Worm (Caenorhabditis elegans) whole organism, L3 larva: Measurements from ENCODE around the gene ifas-1.

Source experiments
- R02D3.7 ChIP-seq: fragments of 150-350 bp; optimal IDR thresholded peaks from 2 replicates; lab custom pipeline; 2014; ENCODE audit warnings: missing biosample characterization, missing genetic modification characterization
- ZK546.5 ChIP-seq: sonication (generic microtip); optimal IDR thresholded peaks from 2 replicates; lab custom pipeline; 2017; ENCODE audit warnings: missing biosample characterization, missing genetic modification characterization
- aly-2 ChIP-seq: fragments of 150-350 bp; optimal IDR thresholded peaks from 2 replicates; lab custom pipeline; 2014; ENCODE audit warnings: missing biosample characterization, missing genetic modification characterization
- ama-1 ChIP-seq: fragments of 150-350 bp; optimal IDR thresholded peaks from 2 replicates; lab custom pipeline; 2018
- ceh-16 ChIP-seq: sonication (generic microtip); optimal IDR thresholded peaks from 2 replicates; lab custom pipeline; 2017; ENCODE audit warnings: missing biosample characterization, missing genetic modification characterization
- ceh-28 ChIP-seq: fragments of 150-350 bp; optimal IDR thresholded peaks from 2 replicates; lab custom pipeline; 2014; ENCODE audit warnings: missing biosample characterization, missing genetic modification reagents, missing genetic modification characterization
- ceh-82 ChIP-seq: fragments of 150-350 bp; optimal IDR thresholded peaks from 2 replicates; lab custom pipeline; 2014; ENCODE audit warnings: missing biosample characterization, missing genetic modification characterization
- ceh-9 ChIP-seq: sonication (generic microtip); optimal IDR thresholded peaks from 2 replicates; lab custom pipeline; 2018; ENCODE audit warnings: missing biosample characterization, missing genetic modification characterization
- daf-12 ChIP-seq: fragments of 150-350 bp; optimal IDR thresholded peaks from 2 replicates; lab custom pipeline; 2014; ENCODE audit warnings: missing biosample characterization, missing genetic modification reagents, missing genetic modification characterization
- egl-27 ChIP-seq: sonication (generic microtip); optimal IDR thresholded peaks from 4 replicates; lab custom pipeline; 2017; ENCODE audit warnings: missing biosample characterization, missing genetic modification reagents, missing genetic modification characterization
- egl-5 ChIP-seq: fragments of 150-350 bp; optimal IDR thresholded peaks from 2 replicates; lab custom pipeline; 2017; ENCODE audit warnings: missing biosample characterization, missing genetic modification reagents, missing genetic modification characterization, inconsistent platforms
- elt-1 ChIP-seq: fragments of 150-350 bp; optimal IDR thresholded peaks from 2 replicates; lab custom pipeline; 2014; ENCODE audit warnings: missing biosample characterization, missing genetic modification characterization
- elt-2 ChIP-seq: sonication (generic microtip); optimal IDR thresholded peaks from 2 replicates; lab custom pipeline; 2016; ENCODE audit warnings: missing genetic modification reagents, mild to moderate bottlenecking, missing genetic modification characterization, missing compliant biosample characterization
- elt-3 ChIP-seq, 3 experiments: fragments of 150-350 bp in 1 of 3; sonication (generic microtip) in 2 of 3; optimal IDR thresholded peaks; 2 replicates in 2 of 3; 4 replicates in 1 of 3; lab custom pipeline; 2014 to 2017; ENCODE audit warnings: missing biosample characterization in 3 of 3, missing genetic modification characterization in 3 of 3
- eor-1 ChIP-seq, 2 experiments: fragments of 150-350 bp; optimal IDR thresholded peaks; 2 replicates each; lab custom pipeline; 2014 to 2018; ENCODE audit warnings: missing biosample characterization in 2 of 2, missing genetic modification characterization in 2 of 2
- fkh-10 ChIP-seq: sonication (generic microtip); optimal IDR thresholded peaks from 2 replicates; lab custom pipeline; 2017; ENCODE audit warnings: missing biosample characterization, missing genetic modification reagents, missing genetic modification characterization
- fkh-2 ChIP-seq: fragments of 150-350 bp; optimal IDR thresholded peaks from 2 replicates; lab custom pipeline; 2014; ENCODE audit warnings: missing biosample characterization, missing genetic modification reagents, missing genetic modification characterization
- fos-1 ChIP-seq: fragments of 150-350 bp; optimal IDR thresholded peaks from 2 replicates; lab custom pipeline; 2014; ENCODE audit warnings: missing biosample characterization, missing genetic modification characterization
- hmg-11 ChIP-seq: sonication (generic microtip); optimal IDR thresholded peaks from 2 replicates; lab custom pipeline; 2016; ENCODE audit warnings: missing genetic modification characterization, missing compliant biosample characterization
- jun-1 ChIP-seq: fragments of 150-350 bp; optimal IDR thresholded peaks from 2 replicates; lab custom pipeline; 2014; ENCODE audit warnings: missing biosample characterization, missing genetic modification reagents, missing genetic modification characterization
- lin-15B ChIP-seq: fragments of 150-350 bp; optimal IDR thresholded peaks from 2 replicates; lab custom pipeline; 2014; ENCODE audit warnings: missing biosample characterization, missing genetic modification characterization
- lin-39 ChIP-seq: fragments of 150-350 bp; optimal IDR thresholded peaks from 2 replicates; lab custom pipeline; 2018; ENCODE audit warnings: missing biosample characterization, missing genetic modification reagents, missing genetic modification characterization
- lsy-12 ChIP-seq: sonication (generic microtip); optimal IDR thresholded peaks from 2 replicates; lab custom pipeline; 2016; ENCODE audit warnings: mild to moderate bottlenecking, missing genetic modification characterization, missing compliant biosample characterization
- mdl-1 ChIP-seq: fragments of 150-350 bp; optimal IDR thresholded peaks from 2 replicates; lab custom pipeline; 2014; ENCODE audit warnings: missing biosample characterization, missing genetic modification characterization
- mml-1 ChIP-seq: fragments of 150-350 bp; sonication (generic microtip); optimal IDR thresholded peaks from 3 replicates; lab custom pipeline; 2014; ENCODE audit warnings: missing biosample characterization, missing genetic modification characterization
- nfya-1 ChIP-seq: sonication (generic microtip); optimal IDR thresholded peaks from 2 replicates; lab custom pipeline; 2017; ENCODE audit warnings: missing genetic modification characterization, mild to moderate bottlenecking, missing compliant biosample characterization, antibody characterized with exemption, moderate library complexity; ENCODE audit not compliant: insufficient read depth
- nhr-11 ChIP-seq: fragments of 150-350 bp; optimal IDR thresholded peaks from 2 replicates; lab custom pipeline; 2014; ENCODE audit warnings: missing biosample characterization, missing genetic modification characterization
- nhr-12 ChIP-seq: fragments of 150-350 bp; optimal IDR thresholded peaks from 2 replicates; lab custom pipeline; 2014; ENCODE audit warnings: missing biosample characterization, missing genetic modification characterization
- nhr-23 ChIP-seq: fragments of 150-350 bp; optimal IDR thresholded peaks from 2 replicates; lab custom pipeline; 2014; ENCODE audit warnings: missing biosample characterization, missing genetic modification reagents, missing genetic modification characterization
- nhr-237 ChIP-seq: fragments of 150-350 bp; optimal IDR thresholded peaks from 2 replicates; lab custom pipeline; 2014; ENCODE audit warnings: missing biosample characterization, missing genetic modification characterization
- nhr-25 ChIP-seq: sonication (generic microtip); optimal IDR thresholded peaks from 2 replicates; lab custom pipeline; 2017; ENCODE audit warnings: missing biosample characterization, missing genetic modification characterization
- nhr-28 ChIP-seq: fragments of 150-350 bp; optimal IDR thresholded peaks from 2 replicates; lab custom pipeline; 2014; ENCODE audit warnings: missing biosample characterization, missing genetic modification characterization
- nhr-43 ChIP-seq: sonication (generic microtip); optimal IDR thresholded peaks from 2 replicates; lab custom pipeline; 2016; ENCODE audit warnings: mild to moderate bottlenecking, missing genetic modification characterization, missing compliant biosample characterization; ENCODE audit not compliant: poor library complexity, severe bottlenecking
- nhr-67 ChIP-seq: fragments of 150-350 bp; optimal IDR thresholded peaks from 2 replicates; lab custom pipeline; 2014; ENCODE audit warnings: missing biosample characterization, missing genetic modification characterization
- nhr-76 ChIP-seq: fragments of 150-350 bp; sonication (generic microtip); optimal IDR thresholded peaks from 5 replicates; lab custom pipeline; 2014; ENCODE audit warnings: missing biosample characterization, missing genetic modification characterization
- nhr-77 ChIP-seq: fragments of 150-350 bp; optimal IDR thresholded peaks from 2 replicates; lab custom pipeline; 2014; ENCODE audit warnings: missing biosample characterization, missing genetic modification characterization
- pha-4 ChIP-seq: fragments of 150-350 bp; optimal IDR thresholded peaks from 2 replicates; lab custom pipeline; 2014; ENCODE audit warnings: missing biosample characterization, missing genetic modification reagents, missing genetic modification characterization
- pqm-1 ChIP-seq: fragments of 150-350 bp; optimal IDR thresholded peaks from 2 replicates; lab custom pipeline; 2017; ENCODE audit warnings: missing biosample characterization, missing genetic modification characterization, inconsistent platforms
- sea-2 ChIP-seq: fragments of 150-350 bp; sonication (generic microtip); optimal IDR thresholded peaks from 4 replicates; lab custom pipeline; 2014; ENCODE audit warnings: missing biosample characterization, missing genetic modification reagents, missing genetic modification characterization
- skn-1 ChIP-seq: fragments of 150-350 bp; optimal IDR thresholded peaks from 2 replicates; lab custom pipeline; 2014; ENCODE audit warnings: missing biosample characterization, missing genetic modification characterization
- snpc-4 ChIP-seq: fragments of 150-350 bp; optimal IDR thresholded peaks from 2 replicates; lab custom pipeline; 2014; ENCODE audit warnings: missing biosample characterization, missing genetic modification characterization
- tbx-2 ChIP-seq: sonication (generic microtip); optimal IDR thresholded peaks from 2 replicates; lab custom pipeline; 2016; ENCODE audit warnings: mild to moderate bottlenecking, missing genetic modification characterization, missing compliant biosample characterization
- unc-39 ChIP-seq: sonication (generic microtip); optimal IDR thresholded peaks from 4 replicates; lab custom pipeline; 2017; ENCODE audit warnings: missing biosample characterization, missing genetic modification characterization
- unc-62 ChIP-seq: fragments of 150-350 bp; sonication (generic microtip); optimal IDR thresholded peaks from 4 replicates; lab custom pipeline; 2014; ENCODE audit warnings: missing biosample characterization, missing genetic modification reagents, missing genetic modification characterization
- zag-1 ChIP-seq: fragments of 150-350 bp; optimal IDR thresholded peaks from 2 replicates; lab custom pipeline; 2014; ENCODE audit warnings: missing biosample characterization, missing genetic modification characterization
- ztf-11 ChIP-seq: fragments of 150-350 bp; optimal IDR thresholded peaks from 2 replicates; lab custom pipeline; 2014; ENCODE audit warnings: missing biosample characterization, missing genetic modification characterization
- ztf-4 ChIP-seq: fragments of 150-350 bp; optimal IDR thresholded peaks from 2 replicates; lab custom pipeline; 2014; ENCODE audit warnings: missing biosample characterization, missing genetic modification characterization

The ifas-1 gene

DNA sequence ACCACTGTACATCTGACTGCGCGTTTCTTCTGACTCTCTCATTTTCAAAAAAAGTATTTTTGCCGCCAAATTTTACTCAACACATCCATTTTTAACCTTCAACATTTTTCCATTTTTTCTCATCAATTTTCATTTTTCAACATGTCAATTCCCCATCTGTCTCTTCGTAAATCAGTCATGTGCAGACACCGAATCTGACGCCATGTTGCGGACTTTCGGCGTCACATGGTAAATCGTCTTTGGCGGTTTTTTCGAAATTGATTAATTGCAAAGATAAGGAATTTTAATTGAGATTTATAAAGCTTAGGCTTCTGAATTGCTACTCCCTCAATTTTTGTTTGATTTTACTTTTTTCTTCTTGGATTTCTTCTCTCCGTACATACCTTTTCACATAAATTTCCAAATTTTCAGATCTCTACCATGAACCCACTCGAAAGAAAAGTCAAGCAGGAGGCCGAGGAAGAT, 5.7 kb downstream of the ifas-1 start, which contains the start of gene F19B10.1:
TSS of gene F19B10.1 (plus strand) at position 415 of the 465 bp plus-strand sequence.
- no peak for TF ChIP-seq sea-2 (GFP tag; lab: Kevin White, UChicago)
- TF ChIP-seq tbx-2 = no peak
- no peak for TF ChIP-seq jun-1
- TF ChIP-seq nhr-43 = peak; percentile 50
- TF ChIP-seq lin-39 (tag; lab: Kevin White, UChicago) = peak; percentile 45
- no peak for TF ChIP-seq aly-2 (tag; lab: Kevin White, UChicago)
- TF ChIP-seq nhr-28 (tag; lab: Kevin White, UChicago) = no peak
- TF ChIP-seq nhr-237 = no peak
- no peak for TF ChIP-seq nhr-11 (tag; lab: Kevin White, UChicago)
- no peak for TF ChIP-seq daf-12
- TF ChIP-seq unc-39 (tag; lab: Kevin White, UChicago) = no peak
- TF ChIP-seq egl-5 (tag; lab: Kevin White, UChicago) = peak; percentile 34
- TF ChIP-seq unc-62 (GFP tag; lab: Kevin White, UChicago) = peak; percentile 63
- TF ChIP-seq fkh-2 (tag; lab: Kevin White, UChicago) = no peak
- peak; percentile 81 for TF ChIP-seq pha-4
- TF ChIP-seq nhr-67 (tag; lab: Kevin White, UChicago) = no peak
- TF ChIP-seq pqm-1 = no peak
- no peak for TF ChIP-seq zag-1 (tag; lab: Kevin White, UChicago)
- no peak for TF ChIP-seq ama-1
- no peak for TF ChIP-seq mdl-1 (tag; lab: Kevin White, UChicago)
- no peak for TF ChIP-seq nhr-76 (tag; lab: Kevin White, UChicago)
- peak; percentile 62 for TF ChIP-seq snpc-4
- TF ChIP-seq elt-3 (tag; optimal IDR thresholded peaks at IDR 0.05; lab: Kevin White, UChicago) = no peak
- TF ChIP-seq lsy-12 (tag; lab: Kevin White, UChicago) = no peak
- no peak for TF ChIP-seq ztf-4 (tag; lab: Kevin White, UChicago)
- TF ChIP-seq hmg-11 (tag; lab: Kevin White, UChicago) = no peak
- TF ChIP-seq nhr-25 = peak; percentile 85
- TF ChIP-seq skn-1 (tag; lab: Kevin White, UChicago) = no peak
- TF ChIP-seq ceh-28 (tag; lab: Kevin White, UChicago) = no peak
- no peak for TF ChIP-seq fos-1
- TF ChIP-seq egl-27 (tag; lab: Kevin White, UChicago) = no peak
- peak; percentile 44 for TF ChIP-seq elt-1 (tag; lab: Kevin White, UChicago)
- peak; percentile 65 for TF ChIP-seq nhr-23
- no peak for TF ChIP-seq ceh-82 (tag; lab: Kevin White, UChicago)
- TF ChIP-seq fkh-10 (GFP tag; lab: Kevin White, UChicago) = no peak
- TF ChIP-seq mml-1 (tag; lab: Kevin White, UChicago) = no peak
- TF ChIP-seq eor-1 (tag; optimal IDR thresholded peaks at IDR 0.05; lab: Kevin White, UChicago) = no peak
- TF ChIP-seq nfya-1 (tag; lab: Kevin White, UChicago) = peak; percentile 81
- no peak for TF ChIP-seq ztf-11 (tag; lab: Kevin White, UChicago)
- no peak for TF ChIP-seq ZK546.5 (tag; lab: Kevin White, UChicago)
- TF ChIP-seq nhr-12 (tag; lab: Kevin White, UChicago) = no peak
- peak; percentile 65 for TF ChIP-seq lin-15B (tag; lab: Kevin White, UChicago)
- peak; percentile 70 for TF ChIP-seq elt-2
- peak; percentile 74 for TF ChIP-seq R02D3.7 (tag; lab: Kevin White, UChicago)
- no peak for TF ChIP-seq ceh-16
- TF ChIP-seq nhr-77 (tag; lab: Kevin White, UChicago) = no peak
- no peak for TF ChIP-seq ceh-9 (tag; lab: Kevin White, UChicago)
